Fruit fly (Drosophila melanogaster): ENCODE results near the gene Men-b.

The Men-b gene

dm6 chr3R:27157814-27158213, 6.4 kb downstream of the Men-b start, which contains the start of gene grass (continued):
- TF ChIP-seq Bteb2 (GFP tag; optimal IDR thresholded peaks at IDR 0.05) (no peak), hbn (GFP tag; IDR thresholded peaks at IDR 0.05; ENCODE audit: partially characterized antibody) (no peak), NFAT (GFP tag; IDR thresholded peaks at IDR 0.05) (0 out of 2 replicates have a peak, but pooled peaks have one; percentile 18), sd (tag; optimal IDR thresholded peaks at IDR 0.05) (peak; percentile 43), dpn (GFP tag; optimal IDR thresholded peaks at IDR 0.05) (no peak), sob (GFP tag; IDR thresholded peaks at IDR 0.05) (peak; percentile 24; the same call in 1 of the 2 replicates), Jarid2 (GFP tag; optimal IDR thresholded peaks at IDR 0.05) (peak; percentile 53), cas (GFP tag; IDR thresholded peaks at IDR 0.05) (no peak), HLHmδ (GFP tag; optimal IDR thresholded peaks at IDR 0.05) (no peak), CG16863 (GFP tag; optimal IDR thresholded peaks at IDR 0.05) (no peak), grn (GFP tag; optimal IDR thresholded peaks at IDR 0.05) (peak; percentile 17), Dbx (GFP tag; IDR thresholded peaks at IDR 0.05) (0 out of 3 replicates have a peak, but pooled peaks have one; percentile 38), fd3F (GFP tag; optimal IDR thresholded peaks at IDR 0.05) (no peak), MESR4 (GFP tag; optimal IDR thresholded peaks at IDR 0.05) (no peak), bab2 (GFP tag; optimal IDR thresholded peaks at IDR 0.05) (no peak), Oli (tag; optimal IDR thresholded peaks at IDR 0.05) (no peak), Bdp1 (GFP tag; optimal IDR thresholded peaks at IDR 0.05) (no peak), CG2120 (GFP tag; optimal IDR thresholded peaks at IDR 0.05) (no peak), unc-4 (GFP tag; IDR thresholded peaks at IDR 0.05; ENCODE audit: partially characterized antibody) (0 out of 2 replicates have a peak, but pooled peaks have one; percentile 25), Doc2 (GFP tag; IDR thresholded peaks at IDR 0.05) (no peak)

DNA sequence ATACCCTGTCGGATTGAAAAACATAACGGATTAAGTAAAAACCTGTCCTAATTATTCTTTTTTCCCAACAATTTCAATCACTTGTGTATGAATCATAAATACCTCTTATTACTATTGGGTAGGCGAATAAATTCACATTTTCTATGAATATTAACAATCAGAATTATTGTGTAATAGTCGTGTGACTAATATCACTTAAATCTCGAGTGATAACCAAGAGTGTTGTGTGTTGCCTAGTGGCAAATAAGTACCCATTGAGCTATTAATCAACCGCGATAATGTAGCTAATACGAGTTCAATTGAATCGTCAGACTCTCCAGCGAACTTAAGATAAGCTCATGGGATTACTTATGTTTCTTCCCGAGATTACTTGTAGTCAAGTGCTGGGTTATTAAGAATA, 8.4 kb downstream of the Men-b start:
- TF ChIP-seq CG18262 (tag; optimal IDR thresholded peaks at IDR 0.05) = no peak
- TF ChIP-seq CG18599 (GFP tag; optimal IDR thresholded peaks at IDR 0.05) = no peak
- peak; percentile 82 for TF ChIP-seq exex (tag; optimal IDR thresholded peaks at IDR 0.05)
- no peak for TF ChIP-seq CG10209 (GFP tag; optimal IDR thresholded peaks at IDR 0.05)
- no peak for TF ChIP-seq CG13296 (GFP tag; optimal IDR thresholded peaks at IDR 0.05)
- no peak for TF ChIP-seq dati (GFP tag; IDR thresholded peaks at IDR 0.05)
- no peak for TF ChIP-seq dpn (GFP tag; optimal IDR thresholded peaks at IDR 0.05)
- no peak for TF ChIP-seq Xrp1 (GFP tag; IDR thresholded peaks at IDR 0.05)
- no peak for TF ChIP-seq Kr (GFP tag; optimal IDR thresholded peaks at IDR 0.05)
- TF ChIP-seq Six4 (GFP tag; optimal IDR thresholded peaks at IDR 0.05) = no peak
- TF ChIP-seq CG13287 (GFP tag; IDR thresholded peaks at IDR 0.05; ENCODE audit: partially characterized antibody) = no peak
- no peak for TF ChIP-seq unpg (GFP tag; optimal IDR thresholded peaks at IDR 0.05)
- TF ChIP-seq D19B (GFP tag; optimal IDR thresholded peaks at IDR 0.05) = peak; percentile 64
- no peak for TF ChIP-seq CG32532 (GFP tag; IDR thresholded peaks at IDR 0.05)
- TF ChIP-seq onecut (GFP tag; IDR thresholded peaks at IDR 0.05) = no peak
- peak; percentile 5 for TF ChIP-seq gro (GFP tag; optimal IDR thresholded peaks at IDR 0.05)
- TF ChIP-seq CG34376 (GFP tag; optimal IDR thresholded peaks at IDR 0.05) = peak; percentile 1
- peak in 1 of 2 experiments; percentile 69 for TF ChIP-seq Pdp1 (GFP tag; optimal IDR thresholded peaks at IDR 0.05)
- no peak for TF ChIP-seq hth (optimal IDR thresholded peaks at IDR 0.05)
- no peak for TF ChIP-seq CG14710 (tag; optimal IDR thresholded peaks at IDR 0.05)
- TF ChIP-seq CG10321 (GFP tag; IDR thresholded peaks at IDR 0.05) = no peak
- TF ChIP-seq CG15073 (GFP tag; optimal IDR thresholded peaks at IDR 0.05) = no peak
- no peak for TF ChIP-seq rib (GFP tag; IDR thresholded peaks at IDR 0.05)
- no peak for TF ChIP-seq CG3847 (GFP tag; IDR thresholded peaks at IDR 0.05)

Data from whole organism, embryonic.